Fruit fly (Drosophila melanogaster): ENCODE measurements around the gene CG9331.
A peak's percentile ranks its signal among the peaks of the same experiment; 100 is the strongest.

Gene CG9331

DNA sequence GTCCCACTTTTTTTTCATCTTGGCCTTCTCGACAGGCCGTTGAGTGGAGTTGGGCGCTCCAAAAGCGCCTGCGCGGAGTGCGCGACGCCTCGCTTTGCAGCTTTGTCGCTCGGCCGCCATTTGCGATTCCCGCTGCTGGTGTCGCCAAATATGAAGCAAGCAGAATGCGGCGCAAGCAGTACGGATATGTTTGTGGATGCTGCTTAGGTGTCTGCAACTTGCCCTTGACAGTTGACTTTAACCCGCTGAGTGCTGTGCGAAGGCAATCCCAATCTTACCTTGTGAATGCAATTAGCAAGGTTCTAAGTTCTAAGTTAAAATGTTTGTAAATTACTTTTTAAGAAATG lies 630 bp upstream of the CG9331 start (continued):
- TF ChIP-seq disco-r (GFP tag; optimal IDR thresholded peaks at IDR 0.05) (peak; percentile 13), CG10462 (GFP tag; optimal IDR thresholded peaks at IDR 0.05) (no peak), E2f2 (GFP tag; IDR thresholded peaks at IDR 0.05) (no peak; the same call in 1 of the 2 replicates), CG12769 (tag; optimal IDR thresholded peaks at IDR 0.05) (peak; percentile 50), CG8765 (GFP tag; IDR thresholded peaks at IDR 0.05) (peak; percentile 78; the same call in 1 of the 2 replicates), hb (GFP tag; IDR thresholded peaks at IDR 0.05; ENCODE audit: partially characterized antibody) (no peak), en (GFP tag; optimal IDR thresholded peaks at IDR 0.05) (no peak), sim (GFP tag; IDR thresholded peaks at IDR 0.05) (no peak), eyg (GFP tag; optimal IDR thresholded peaks at IDR 0.05) (no peak), aop (GFP tag; IDR thresholded peaks at IDR 0.05) (no peak), BEAF-32 (GFP tag; optimal IDR thresholded peaks at IDR 0.05) (no peak), CG32767 (GFP tag; IDR thresholded peaks at IDR 0.05) (no peak), CG32772 (GFP tag; IDR thresholded peaks at IDR 0.05) (no peak), pros (GFP tag; optimal IDR thresholded peaks at IDR 0.05) (peak; percentile 34), Hand (GFP tag; optimal IDR thresholded peaks at IDR 0.05) (no peak), ranshi (GFP tag; IDR thresholded peaks at IDR 0.05) (no peak), Lpt (GFP tag; optimal IDR thresholded peaks at IDR 0.05) (no peak), CG3163 (GFP tag; optimal IDR thresholded peaks at IDR 0.05) (no peak), chn (GFP tag; optimal IDR thresholded peaks at IDR 0.05) (no peak), cad (GFP tag; optimal IDR thresholded peaks at IDR 0.05) (no peak), NFAT (GFP tag; IDR thresholded peaks at IDR 0.05) (no peak), ERR (GFP tag; optimal IDR thresholded peaks at IDR 0.05) (peak; percentile 26), CG10147 (GFP tag; optimal IDR thresholded peaks at IDR 0.05) (peak; percentile 28), salm (tag; optimal IDR thresholded peaks at IDR 0.05) (no peak), CG13296 (GFP tag; optimal IDR thresholded peaks at IDR 0.05) (no peak), danr (GFP tag; IDR thresholded peaks at IDR 0.05) (no peak), sd (tag; optimal IDR thresholded peaks at IDR 0.05) (no peak), Dref (GFP tag; IDR thresholded peaks at IDR 0.05) (no peak), Deaf1 (tag; optimal IDR thresholded peaks at IDR 0.05) (peak; percentile 22), CG18764 (GFP tag; optimal IDR thresholded peaks at IDR 0.05) (no peak), Bgb (GFP tag; IDR thresholded peaks at IDR 0.05; ENCODE audit: partially characterized antibody) (0 out of 2 replicates have a peak, but pooled peaks have one; percentile 20), Ets65A (GFP tag) (peak; percentile 13), phol (tag; optimal IDR thresholded peaks at IDR 0.05) (peak; percentile 10), abd-A (tag; optimal IDR thresholded peaks at IDR 0.05) (peak; percentile 36), Fer3 (tag; optimal IDR thresholded peaks at IDR 0.05) (no peak), C15 (GFP tag; IDR thresholded peaks at IDR 0.05) (no peak), Hr78 (GFP tag; optimal IDR thresholded peaks at IDR 0.05) (peak in 1 of 2 experiments; percentile 56), CG31365 (tag; optimal IDR thresholded peaks at IDR 0.05) (peak; percentile 87), ftz-f1 (GFP tag; optimal IDR thresholded peaks at IDR 0.05) (peak; percentile 6), hbn (GFP tag; IDR thresholded peaks at IDR 0.05; ENCODE audit: partially characterized antibody) (no peak)

- TF ChIP-seq sug (tag; optimal IDR thresholded peaks at IDR 0.05) = peak; percentile 86
- TF ChIP-seq abd-A (tag; optimal IDR thresholded peaks at IDR 0.05) = peak; percentile 89
- TF ChIP-seq GATAe (GFP tag; conservative IDR thresholded peaks at IDR 0.05) = peak; percentile 99
- TF ChIP-seq mam (GFP tag; optimal IDR thresholded peaks at IDR 0.05) = no peak
- TF ChIP-seq gsb (GFP tag; IDR thresholded peaks at IDR 0.05) = no peak
- 0 out of 2 replicates have a peak, but pooled peaks have one; percentile 25 for TF ChIP-seq CG17328 (GFP tag; IDR thresholded peaks at IDR 0.05)
- TF ChIP-seq grn (GFP tag; optimal IDR thresholded peaks at IDR 0.05) = peak; percentile 100
- no peak for TF ChIP-seq pita (GFP tag; optimal IDR thresholded peaks at IDR 0.05)
- no peak for TF ChIP-seq HHEX (GFP tag; optimal IDR thresholded peaks at IDR 0.05)
- peak; percentile 91 for TF ChIP-seq sqz (GFP tag; optimal IDR thresholded peaks at IDR 0.05)
- no peak; the same call in 1 of the 2 replicates for TF ChIP-seq Awh (GFP tag; IDR thresholded peaks at IDR 0.05)
- TF ChIP-seq corto (GFP tag; optimal IDR thresholded peaks at IDR 0.05) = peak; percentile 31
- TF ChIP-seq chn (GFP tag; optimal IDR thresholded peaks at IDR 0.05) = no peak
- no peak for TF ChIP-seq CG12155 (GFP tag; optimal IDR thresholded peaks at IDR 0.05)
These were observed 823 bp downstream of the CG9331 start for dm6 chr2L:20823196-20824105.

Data from whole organism, embryonic.